Worm (Caenorhabditis elegans) whole organism, L3 larva: ENCODE measurements around the gene twk-12.

ENCODE experiments used
- hmg-11 ChIP-seq: sonication (generic microtip); optimal IDR thresholded peaks from 2 replicates; lab custom pipeline; 2016; ENCODE audit warnings: missing genetic modification characterization, missing compliant biosample characterization
- pha-4 ChIP-seq: fragments of 150-350 bp; optimal IDR thresholded peaks from 2 replicates; lab custom pipeline; 2014; ENCODE audit warnings: missing biosample characterization, missing genetic modification reagents, missing genetic modification characterization
- zag-1 ChIP-seq: fragments of 150-350 bp; optimal IDR thresholded peaks from 2 replicates; lab custom pipeline; 2014; ENCODE audit warnings: missing biosample characterization, missing genetic modification characterization

DNA sequence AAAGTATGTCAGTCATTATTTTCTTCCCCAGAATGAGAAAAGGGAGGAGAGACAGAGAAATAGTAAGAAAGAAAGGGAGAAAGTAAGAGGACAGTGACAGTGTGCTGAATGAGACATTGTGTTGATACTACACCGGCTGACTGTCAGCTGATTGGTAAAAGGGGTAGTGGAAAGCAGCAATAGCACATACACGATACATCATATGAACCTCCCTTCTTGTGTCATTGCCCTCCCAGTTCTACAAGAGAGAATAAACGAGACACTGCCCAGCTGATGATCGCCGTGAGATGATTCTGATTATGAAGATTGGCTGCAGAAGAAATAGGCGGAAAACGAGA, 52.4 kb downstream of the twk-12 start:
- TF ChIP-seq pha-4 (tag; lab: Kevin White, UChicago) (peak; percentile 80), zag-1 (tag; lab: Kevin White, UChicago) (no peak), hmg-11 (tag; lab: Kevin White, UChicago) (no peak)
